Worm (Caenorhabditis elegans): Measurements from ENCODE around the gene D1086.9.

DNA sequence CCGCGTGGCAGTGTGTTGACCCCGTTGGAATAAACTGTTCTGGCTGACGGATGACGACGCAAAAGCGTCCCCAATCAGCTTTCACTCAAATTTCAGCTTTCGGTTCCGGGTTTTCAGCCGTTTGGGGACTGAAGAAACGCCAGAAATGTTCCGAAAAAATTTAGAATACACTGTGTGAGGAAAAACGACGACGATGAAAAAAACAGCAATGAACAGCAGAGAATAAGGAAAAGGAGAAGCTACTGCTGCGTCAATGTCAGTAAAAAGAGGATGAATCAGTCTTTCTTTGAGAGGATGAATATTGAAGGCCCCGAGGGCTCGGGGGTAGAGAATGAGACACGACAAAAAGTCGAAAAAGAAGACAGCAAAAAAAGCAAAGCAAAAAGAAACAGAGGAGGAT is 24.8 kb downstream of the D1086.9 start:
- TF ChIP-seq elt-3 (tag; optimal IDR thresholded peaks at IDR 0.05): no peak
- TF ChIP-seq pha-4 (tag; optimal IDR thresholded peaks at IDR 0.05): no peak
- TF ChIP-seq mep-1 (tag; optimal IDR thresholded peaks at IDR 0.05): no peak
- TF ChIP-seq nhr-76 (tag; optimal IDR thresholded peaks at IDR 0.05): no peak
- no peak for TF ChIP-seq lsy-2 (tag; optimal IDR thresholded peaks at IDR 0.05)
- no peak for TF ChIP-seq mls-2 (tag; optimal IDR thresholded peaks at IDR 0.05)
- TF ChIP-seq nhr-12 (tag; optimal IDR thresholded peaks at IDR 0.05): no peak
- TF ChIP-seq unc-39 (tag; optimal IDR thresholded peaks at IDR 0.05): no peak
- TF ChIP-seq nhr-28 (tag; optimal IDR thresholded peaks at IDR 0.05): no peak
